Fruit fly (Drosophila melanogaster) whole organism, embryonic: ENCODE measurements around the gene CG31102.
A peak's percentile ranks its signal among the peaks of the same experiment; 100 is the strongest.

Experiments
- Abd-B ChIP-seq: fragments of 200-800 bp; sonication (Bioruptor generic); optimal IDR thresholded peaks from 2 replicates; lab custom pipeline; 2018; ENCODE audit warnings: missing biosample characterization, mild to moderate bottlenecking, missing genetic modification characterization, moderate library complexity
- Bdp1 ChIP-seq: fragments of 200-800 bp; sonication (Bioruptor generic); optimal IDR thresholded peaks from 3 replicates; lab custom pipeline; 2016; ENCODE audit warnings: missing biosample characterization, missing genetic modification characterization
- Blimp-1 ChIP-seq: fragments of 200-800 bp; sonication (Bioruptor generic); optimal IDR thresholded peaks from 3 replicates; lab custom pipeline; 2018; ENCODE audit warnings: missing biosample characterization, missing genetic modification characterization, mild to moderate bottlenecking, moderate library complexity, missing genetic modification reagents
- C15 ChIP-seq: fragments of 200-800 bp; sonication (Bioruptor generic); IDR thresholded peaks from 3 replicates; pipeline ENCODE4 v1.3.6; 2022; ENCODE audit warnings: missing biosample characterization, missing genetic modification characterization
- CG10209 ChIP-seq: fragments of 200-800 bp; sonication (Bioruptor generic); optimal IDR thresholded peaks from 3 replicates; lab custom pipeline; 2017; ENCODE audit warnings: missing biosample characterization, mild to moderate bottlenecking, missing genetic modification characterization, missing genetic modification reagents
- CG10274 ChIP-seq: fragments of 200-800 bp; sonication (Bioruptor generic); optimal IDR thresholded peaks from 3 replicates; lab custom pipeline; 2017; ENCODE audit warnings: missing biosample characterization, mild to moderate bottlenecking, missing genetic modification characterization
- CG11085 ChIP-seq: fragments of 200-800 bp; sonication (Bioruptor generic); IDR thresholded peaks from 2 replicates; pipeline ENCODE4 v1.3.6; 2022; ENCODE audit warnings: missing biosample characterization, missing genetic modification characterization
- CG11560 ChIP-seq: fragments of 200-800 bp; sonication (Bioruptor generic); IDR thresholded peaks from 3 replicates; pipeline ENCODE4 v1.3.6; 2022; ENCODE audit warnings: missing biosample characterization, missing genetic modification characterization
- CG12104 ChIP-seq: fragments of 200-800 bp; sonication (Bioruptor generic); optimal IDR thresholded peaks from 3 replicates; lab custom pipeline; 2016; ENCODE audit warnings: missing biosample characterization, missing genetic modification characterization
- CG12391 ChIP-seq: fragments of 200-800 bp; sonication (Bioruptor generic); optimal IDR thresholded peaks from 3 replicates; lab custom pipeline; 2018; ENCODE audit warnings: missing biosample characterization, mild to moderate bottlenecking, missing genetic modification characterization, moderate library complexity
- CG14710 ChIP-seq: fragments of 200-800 bp; sonication (Bioruptor generic); optimal IDR thresholded peaks from 3 replicates; lab custom pipeline; 2019; ENCODE audit warnings: missing biosample characterization, mild to moderate bottlenecking, missing genetic modification characterization, moderate library complexity
- CG15696 ChIP-seq: fragments of 200-800 bp; sonication (Bioruptor generic); optimal IDR thresholded peaks from 2 replicates; lab custom pipeline; 2019; ENCODE audit warnings: missing biosample characterization, mild to moderate bottlenecking, missing genetic modification characterization, moderate library complexity
- CG2129 ChIP-seq: fragments of 200-800 bp; sonication (Bioruptor generic); IDR thresholded peaks from 2 replicates; pipeline ENCODE4 v1.3.6; 2022; ENCODE audit warnings: missing biosample characterization, missing genetic modification characterization; ENCODE audit not compliant: partially characterized antibody
- CG31441 ChIP-seq: fragments of 200-800 bp; sonication (Bioruptor generic); IDR thresholded peaks from 2 replicates; pipeline ENCODE4 v1.3.6; 2022; ENCODE audit warnings: missing biosample characterization, missing genetic modification characterization
- CG42726 ChIP-seq: fragments of 200-800 bp; sonication (Bioruptor generic); IDR thresholded peaks from 2 replicates; pipeline ENCODE4 v1.3.6; 2022; ENCODE audit warnings: missing biosample characterization, missing genetic modification characterization; ENCODE audit not compliant: partially characterized antibody
- CG4328 ChIP-seq: fragments of 200-800 bp; sonication (Bioruptor generic); optimal IDR thresholded peaks from 3 replicates; lab custom pipeline; 2017; ENCODE audit warnings: missing biosample characterization, missing genetic modification reagents, missing genetic modification characterization
- CG6175 ChIP-seq: fragments of 200-800 bp; sonication (Bioruptor generic); IDR thresholded peaks from 3 replicates; pipeline ENCODE4 v1.3.6; 2022; ENCODE audit warnings: missing biosample characterization, missing genetic modification characterization
- CG6791 ChIP-seq: fragments of 200-800 bp; sonication (Bioruptor generic); IDR thresholded peaks from 3 replicates; pipeline ENCODE4 v1.3.6; 2022; ENCODE audit warnings: missing biosample characterization, missing genetic modification characterization; ENCODE audit not compliant: partially characterized antibody
- CG6813 ChIP-seq: fragments of 200-800 bp; sonication (Bioruptor generic); optimal IDR thresholded peaks from 2 replicates; lab custom pipeline; 2017; ENCODE audit warnings: missing biosample characterization, missing genetic modification characterization, mild to moderate bottlenecking, moderate library complexity, missing genetic modification reagents
- D19B ChIP-seq: fragments of 200-800 bp; sonication (Bioruptor generic); optimal IDR thresholded peaks from 2 replicates; lab custom pipeline; 2017; ENCODE audit warnings: missing biosample characterization, mild to moderate bottlenecking, missing genetic modification characterization
- Deaf1 ChIP-seq: fragments of 200-800 bp; optimal IDR thresholded peaks from 3 replicates; lab custom pipeline; 2019; ENCODE audit warnings: missing biosample characterization, mild to moderate bottlenecking, missing genetic modification characterization, moderate library complexity
- Dek ChIP-seq: fragments of 200-800 bp; sonication (Bioruptor generic); optimal IDR thresholded peaks from 3 replicates; lab custom pipeline; 2019; ENCODE audit warnings: missing biosample characterization, mild to moderate bottlenecking, missing genetic modification characterization, moderate library complexity
- Hand ChIP-seq: fragments of 200-800 bp; sonication (Bioruptor generic); optimal IDR thresholded peaks from 2 replicates; lab custom pipeline; 2017; ENCODE audit warnings: mild to moderate bottlenecking, missing biosample characterization, missing genetic modification reagents, missing genetic modification characterization
- MTF-1 ChIP-seq: fragments of 200-800 bp; sonication (Bioruptor generic); optimal IDR thresholded peaks from 2 replicates; lab custom pipeline; 2018; ENCODE audit warnings: missing biosample characterization, mild to moderate bottlenecking, missing genetic modification characterization, borderline replicate concordance
- Max ChIP-seq: fragments of 200-800 bp; sonication (Bioruptor generic); optimal IDR thresholded peaks from 2 replicates; lab custom pipeline; 2016; ENCODE audit warnings: missing biosample characterization, mild to moderate bottlenecking, missing genetic modification characterization
- Ssrp ChIP-seq: fragments of 200-800 bp; sonication (Bioruptor generic); optimal IDR thresholded peaks from 2 replicates; lab custom pipeline; 2018; ENCODE audit warnings: missing biosample characterization, mild to moderate bottlenecking, missing genetic modification characterization, moderate library complexity
- Trl ChIP-seq, 3 experiments: fragments of >200 bp in 2 of 3; fragments of 200-800 bp in 1 of 3; sonication (Bioruptor generic) in 1 of 3; optimal IDR thresholded peaks; 2 replicates in 1 of 3; 3 replicates in 2 of 3; lab custom pipeline; 2016 to 2017; ENCODE audit warnings: missing biosample characterization in 1 of 3, missing genetic modification characterization in 1 of 3
- YL-1 ChIP-seq: fragments of 200-800 bp; sonication (Bioruptor generic); optimal IDR thresholded peaks from 3 replicates; lab custom pipeline; 2017; ENCODE audit warnings: missing biosample characterization, mild to moderate bottlenecking, missing genetic modification characterization
- cad ChIP-seq: fragments of >200 bp; optimal IDR thresholded peaks from 2 replicates; lab custom pipeline; 2017; ENCODE audit warnings: missing biosample characterization, missing genetic modification characterization
- gcm ChIP-seq: fragments of 200-800 bp; sonication (Bioruptor generic); optimal IDR thresholded peaks from 2 replicates; lab custom pipeline; 2019; ENCODE audit warnings: missing biosample characterization, mild to moderate bottlenecking, missing genetic modification characterization, moderate library complexity
- klu ChIP-seq: fragments of 200-800 bp; sonication (Bioruptor generic); IDR thresholded peaks from 2 replicates; pipeline ENCODE4 v1.3.6; 2022; ENCODE audit warnings: missing biosample characterization, missing genetic modification characterization
- nmo ChIP-seq: fragments of 200-800 bp; sonication (Bioruptor generic); optimal IDR thresholded peaks from 2 replicates; lab custom pipeline; 2018; ENCODE audit warnings: missing biosample characterization, mild to moderate bottlenecking, missing genetic modification characterization, moderate library complexity
- sens ChIP-seq: fragments of 200-800 bp; sonication (Bioruptor generic); peaks from one replicate; lab custom pipeline; 2016; ENCODE audit warnings: missing biosample characterization, missing genetic modification characterization
- sisA ChIP-seq: fragments of 200-800 bp; sonication (Bioruptor generic); IDR thresholded peaks from 2 replicates; pipeline ENCODE4 v1.3.6; 2022; ENCODE audit warnings: missing biosample characterization, missing genetic modification characterization
- stc ChIP-seq: fragments of 200-800 bp; sonication (Bioruptor generic); IDR thresholded peaks from 2 replicates; pipeline ENCODE4 v1.3.6; 2022; ENCODE audit warnings: missing biosample characterization, missing genetic modification characterization
- tna ChIP-seq: fragments of 200-800 bp; sonication (Bioruptor generic); IDR thresholded peaks from 2 replicates; pipeline ENCODE4 v1.3.6; 2022; ENCODE audit warnings: missing biosample characterization, missing genetic modification characterization; ENCODE audit not compliant: partially characterized antibody
- toy ChIP-seq: fragments of 200-800 bp; sonication (Bioruptor generic); IDR thresholded peaks from 2 replicates; pipeline ENCODE4 v1.3.6; 2022; ENCODE audit warnings: missing biosample characterization, missing genetic modification characterization
- ttk ChIP-seq: fragments of 200-800 bp; sonication (Bioruptor generic); IDR thresholded peaks from 2 replicates; pipeline ENCODE4 v2.1.2; 2022; ENCODE audit warnings: missing biosample characterization, missing genetic modification characterization
- usp ChIP-seq: fragments of >200 bp; optimal IDR thresholded peaks from 2 replicates; lab custom pipeline; 2017; ENCODE audit warnings: missing biosample characterization, missing genetic modification characterization
- vvl ChIP-seq: fragments of 200-800 bp; sonication (Bioruptor generic); IDR thresholded peaks from 2 replicates; pipeline ENCODE4 v1.3.6; 2022; ENCODE audit warnings: missing biosample characterization, missing genetic modification characterization
- zen2 ChIP-seq: fragments of 200-800 bp; sonication (Bioruptor generic); IDR thresholded peaks from 3 replicates; pipeline ENCODE4 v1.3.6; 2022; ENCODE audit warnings: missing biosample characterization, missing genetic modification characterization; ENCODE audit not compliant: partially characterized antibody

CG31102 gene

dm6 chr3R:25275276-25275675 is 20.1 kb downstream of the CG31102 start (continued):
- TF ChIP-seq tna (GFP tag; lab: Robert Waterston, UW) (no peak), Hand (GFP tag; lab: Kevin White, UChicago) (peak; percentile 52), ttk (GFP tag; lab: Robert Waterston, UW) (no peak), YL-1 (GFP tag; lab: Kevin White, UChicago) (no peak), usp (no peak), Deaf1 (tag; lab: Kevin White, UChicago) (no peak), toy (GFP tag; lab: Robert Waterston, UW) (no peak), CG12391 (tag; lab: Kevin White, UChicago) (no peak), Blimp-1 (GFP tag; lab: Kevin White, UChicago) (no peak), sisA (GFP tag; lab: Robert Waterston, UW) (no peak), CG6175 (GFP tag; lab: Robert Waterston, UW) (no peak), CG42726 (GFP tag; lab: Robert Waterston, UW) (no peak), MTF-1 (GFP tag; lab: Kevin White, UChicago) (peak; percentile 6), sens (GFP tag; lab: Kevin White, UChicago) (peak; percentile 61), Dek (peak; percentile 38), CG10274 (GFP tag; lab: Kevin White, UChicago) (no peak), cad (GFP tag; lab: Kevin White, UChicago) (no peak), D19B (GFP tag; lab: Kevin White, UChicago) (no peak), CG10209 (no peak), Trl (optimal IDR thresholded peaks at IDR 0.05; lab: Kevin White, UChicago) (no peak), Trl (GFP tag; optimal IDR thresholded peaks at IDR 0.05; lab: Kevin White, UChicago) (no peak), CG4328 (no peak), CG2129 (GFP tag; lab: Robert Waterston, UW) (no peak), C15 (GFP tag; lab: Robert Waterston, UW) (no peak), Max (no peak), Ssrp (no peak), CG14710 (tag; lab: Kevin White, UChicago) (no peak), CG6813 (GFP tag; lab: Kevin White, UChicago) (peak; percentile 25), CG31441 (GFP tag; lab: Robert Waterston, UW) (no peak), CG15696 (no peak), vvl (no peak), gcm (GFP tag; lab: Kevin White, UChicago) (no peak), stc (GFP tag; lab: Robert Waterston, UW) (no peak), CG11560 (tag; lab: Robert Waterston, UW) (no peak), CG12104 (GFP tag; lab: Kevin White, UChicago) (peak; percentile 35), CG11085 (GFP tag; lab: Robert Waterston, UW) (no peak), nmo (no peak), Bdp1 (GFP tag; lab: Kevin White, UChicago) (no peak), Abd-B (no peak), CG6791 (GFP tag; lab: Robert Waterston, UW) (no peak), zen2 (GFP tag; lab: Robert Waterston, UW) (no peak), klu (GFP tag; lab: Robert Waterston, UW) (no peak)
